Fruit fly (Drosophila melanogaster) whole organism, embryonic: ENCODE measurements around the gene CG12171.
A peak's percentile ranks its signal among the peaks of the same experiment; 100 is the strongest.

Experiments
- Abd-B ChIP-seq: fragments of 200-800 bp; sonication (Bioruptor generic); optimal IDR thresholded peaks from 2 replicates; lab custom pipeline; 2018; ENCODE audit warnings: missing biosample characterization, mild to moderate bottlenecking, missing genetic modification characterization, moderate library complexity
- Atf6 ChIP-seq: fragments of 200-800 bp; sonication (Bioruptor generic); IDR thresholded peaks from 2 replicates; pipeline ENCODE4 v1.3.6; 2022; ENCODE audit warnings: missing biosample characterization, missing genetic modification characterization
- CG10543 ChIP-seq: fragments of 200-800 bp; sonication (Bioruptor generic); optimal IDR thresholded peaks from 3 replicates; lab custom pipeline; 2017; ENCODE audit warnings: missing biosample characterization, mild to moderate bottlenecking, missing genetic modification characterization, moderate library complexity
- CG12942 ChIP-seq: fragments of 200-800 bp; sonication (Bioruptor generic); optimal IDR thresholded peaks from 3 replicates; lab custom pipeline; 2016; ENCODE audit warnings: missing biosample characterization, missing genetic modification characterization
- CG13775 ChIP-seq: fragments of 200-800 bp; sonication (Bioruptor generic); optimal IDR thresholded peaks from 3 replicates; lab custom pipeline; 2017; ENCODE audit warnings: missing biosample characterization, mild to moderate bottlenecking, missing genetic modification characterization
- CG14860 ChIP-seq: fragments of 200-800 bp; sonication (Bioruptor generic); IDR thresholded peaks from 3 replicates; pipeline ENCODE4 v1.3.6; 2022; ENCODE audit warnings: missing biosample characterization, missing genetic modification characterization; ENCODE audit not compliant: partially characterized antibody
- CG15514 ChIP-seq: fragments of 200-800 bp; sonication (Bioruptor generic); optimal IDR thresholded peaks from 3 replicates; lab custom pipeline; 2017; ENCODE audit warnings: missing biosample characterization, missing genetic modification characterization, mild to moderate bottlenecking, moderate library complexity, missing genetic modification reagents
- CG15601 ChIP-seq: fragments of 200-800 bp; sonication (Bioruptor generic); optimal IDR thresholded peaks from 3 replicates; lab custom pipeline; 2019; ENCODE audit warnings: missing biosample characterization, mild to moderate bottlenecking, missing genetic modification characterization, moderate library complexity
- CG16813 ChIP-seq: fragments of 200-800 bp; sonication (Bioruptor generic); IDR thresholded peaks from 3 replicates; pipeline ENCODE4 v1.3.6; 2022; ENCODE audit warnings: missing biosample characterization, missing genetic modification characterization; ENCODE audit not compliant: partially characterized antibody
- CG17186 ChIP-seq: fragments of 200-800 bp; sonication (Bioruptor generic); optimal IDR thresholded peaks from 3 replicates; lab custom pipeline; 2017; ENCODE audit warnings: missing biosample characterization, missing genetic modification reagents, missing genetic modification characterization
- CG17328 ChIP-seq: fragments of 200-800 bp; sonication (Bioruptor generic); IDR thresholded peaks from 2 replicates; pipeline ENCODE4 v1.3.6; 2022; ENCODE audit warnings: missing biosample characterization, missing genetic modification characterization
- CG17361 ChIP-seq: fragments of 200-800 bp; sonication (Bioruptor generic); IDR thresholded peaks from 3 replicates; pipeline ENCODE4 v1.3.6; 2022; ENCODE audit warnings: missing biosample characterization, missing genetic modification characterization
- CG1792 ChIP-seq: fragments of 200-800 bp; sonication (Bioruptor generic); optimal IDR thresholded peaks from 2 replicates; lab custom pipeline; 2016; ENCODE audit warnings: missing biosample characterization, missing genetic modification characterization
- CG2202 ChIP-seq: fragments of 200-800 bp; sonication (Bioruptor generic); optimal IDR thresholded peaks from 2 replicates; lab custom pipeline; 2018; ENCODE audit warnings: missing biosample characterization, mild to moderate bottlenecking, missing genetic modification characterization
- CG2889 ChIP-seq: fragments of 200-800 bp; sonication (Bioruptor generic); IDR thresholded peaks from 3 replicates; pipeline ENCODE4 v1.3.6; 2022; ENCODE audit warnings: missing biosample characterization, missing genetic modification characterization
- CG3065 ChIP-seq: fragments of 200-800 bp; sonication (Bioruptor generic); optimal IDR thresholded peaks from 2 replicates; lab custom pipeline; 2016; ENCODE audit warnings: missing biosample characterization, missing genetic modification characterization
- CG31224 ChIP-seq: fragments of 200-800 bp; sonication (Bioruptor generic); IDR thresholded peaks from 2 replicates; pipeline ENCODE4 v1.3.6; 2022; ENCODE audit warnings: missing biosample characterization, missing genetic modification characterization
- CG34376 ChIP-seq: fragments of 200-800 bp; sonication (Bioruptor generic); optimal IDR thresholded peaks from 2 replicates; lab custom pipeline; 2018; ENCODE audit warnings: missing biosample characterization, mild to moderate bottlenecking, missing genetic modification characterization
- CG34422 ChIP-seq: fragments of 200-800 bp; sonication (Bioruptor generic); IDR thresholded peaks from 3 replicates; pipeline ENCODE4 v1.3.6; 2022; ENCODE audit warnings: missing biosample characterization, missing genetic modification characterization
- CG43689 ChIP-seq: fragments of 200-800 bp; sonication (Bioruptor generic); IDR thresholded peaks from 2 replicates; pipeline ENCODE4 v1.3.6; 2022; ENCODE audit warnings: missing biosample characterization, missing genetic modification characterization
- CG6254 ChIP-seq: fragments of 200-800 bp; sonication (Bioruptor generic); optimal IDR thresholded peaks from 3 replicates; lab custom pipeline; 2017; ENCODE audit warnings: mild to moderate bottlenecking, missing biosample characterization, missing genetic modification reagents, missing genetic modification characterization
- CG7556 ChIP-seq: fragments of 200-800 bp; sonication (Bioruptor generic); optimal IDR thresholded peaks from 2 replicates; lab custom pipeline; 2017; ENCODE audit warnings: missing biosample characterization, mild to moderate bottlenecking, missing genetic modification characterization
- Dref ChIP-seq: fragments of 200-800 bp; sonication (Bioruptor generic); IDR thresholded peaks from 2 replicates; pipeline ENCODE4 v1.3.6; 2022; ENCODE audit warnings: missing biosample characterization, missing genetic modification characterization
- E2f2 ChIP-seq: fragments of 200-800 bp; sonication (Bioruptor generic); IDR thresholded peaks from 2 replicates; pipeline ENCODE4 v1.3.6; 2022; ENCODE audit warnings: missing biosample characterization, missing genetic modification characterization
- Fer1 ChIP-seq: fragments of 200-800 bp; sonication (Bioruptor generic); optimal IDR thresholded peaks from 2 replicates; lab custom pipeline; 2017; ENCODE audit warnings: missing biosample characterization, mild to moderate bottlenecking, missing genetic modification characterization
- H15 ChIP-seq: fragments of 200-800 bp; sonication (Bioruptor generic); IDR thresholded peaks from 3 replicates; pipeline ENCODE4 v1.3.6; 2022; ENCODE audit warnings: missing biosample characterization, missing genetic modification characterization
- HLH4C ChIP-seq: fragments of 200-800 bp; sonication (Bioruptor generic); IDR thresholded peaks from 3 replicates; pipeline ENCODE4 v1.3.6; 2022; ENCODE audit warnings: missing biosample characterization, missing genetic modification characterization; ENCODE audit not compliant: partially characterized antibody
- Jarid2 ChIP-seq: fragments of 200-800 bp; sonication (Bioruptor generic); optimal IDR thresholded peaks from 3 replicates; lab custom pipeline; 2017; ENCODE audit warnings: mild to moderate bottlenecking, missing biosample characterization, missing genetic modification reagents, missing genetic modification characterization
- Oli ChIP-seq: fragments of 200-800 bp; sonication (Bioruptor generic); optimal IDR thresholded peaks from 2 replicates; lab custom pipeline; 2018; ENCODE audit warnings: missing biosample characterization, mild to moderate bottlenecking, missing genetic modification characterization, moderate library complexity
- Sry-β ChIP-seq: fragments of 200-800 bp; sonication (Bioruptor generic); optimal IDR thresholded peaks from 2 replicates; lab custom pipeline; 2018; ENCODE audit warnings: missing biosample characterization, mild to moderate bottlenecking, missing genetic modification characterization, moderate library complexity
- Sry-δ ChIP-seq: fragments of 200-800 bp; sonication (Bioruptor generic); optimal IDR thresholded peaks from 2 replicates; lab custom pipeline; 2016; ENCODE audit warnings: missing biosample characterization, missing genetic modification characterization
- ab ChIP-seq: fragments of 200-800 bp; sonication (Bioruptor generic); optimal IDR thresholded peaks from 2 replicates; lab custom pipeline; 2016; ENCODE audit warnings: missing biosample characterization, missing genetic modification characterization
- al ChIP-seq: fragments of 200-800 bp; sonication (Bioruptor generic); IDR thresholded peaks from 2 replicates; pipeline ENCODE4 v1.3.6; 2022; ENCODE audit warnings: missing biosample characterization, missing genetic modification characterization
- ara ChIP-seq: fragments of 200-800 bp; sonication (Bioruptor generic); IDR thresholded peaks from 2 replicates; pipeline ENCODE4 v1.3.6; 2022; ENCODE audit warnings: missing biosample characterization, missing genetic modification characterization
- ems ChIP-seq: fragments of 200-800 bp; sonication (Bioruptor generic); optimal IDR thresholded peaks from 3 replicates; lab custom pipeline; 2016; ENCODE audit warnings: missing biosample characterization, missing genetic modification characterization
- esg ChIP-seq: fragments of 200-800 bp; sonication (Bioruptor generic); conservative IDR thresholded peaks from 2 replicates; pipeline ENCODE4 v1.3.6; 2022; ENCODE audit warnings: missing biosample characterization, missing genetic modification characterization
- exex ChIP-seq: fragments of 200-800 bp; sonication (Bioruptor generic); optimal IDR thresholded peaks from 4 replicates; lab custom pipeline; 2018; ENCODE audit warnings: missing biosample characterization, mild to moderate bottlenecking, missing genetic modification characterization, moderate library complexity
- gem ChIP-seq: fragments of 200-800 bp; sonication (Bioruptor generic); optimal IDR thresholded peaks from 2 replicates; lab custom pipeline; 2019; ENCODE audit warnings: missing biosample characterization, mild to moderate bottlenecking, missing genetic modification characterization, moderate library complexity
- inv ChIP-seq: fragments of 200-800 bp; sonication (Bioruptor generic); IDR thresholded peaks from 2 replicates; pipeline ENCODE4 v1.3.6; 2022; ENCODE audit warnings: missing biosample characterization, missing genetic modification characterization; ENCODE audit not compliant: partially characterized antibody
- klu ChIP-seq: fragments of 200-800 bp; sonication (Bioruptor generic); IDR thresholded peaks from 2 replicates; pipeline ENCODE4 v1.3.6; 2022; ENCODE audit warnings: missing biosample characterization, missing genetic modification characterization
- knrl ChIP-seq: fragments of 200-800 bp; sonication (Bioruptor generic); IDR thresholded peaks from 3 replicates; pipeline ENCODE4 v1.3.6; 2022; ENCODE audit warnings: missing biosample characterization, missing genetic modification characterization; ENCODE audit not compliant: partially characterized antibody
- lab ChIP-seq: fragments of 200-800 bp; sonication (Bioruptor generic); optimal IDR thresholded peaks from 3 replicates; lab custom pipeline; 2017; ENCODE audit warnings: missing biosample characterization, missing genetic modification characterization, mild to moderate bottlenecking, moderate library complexity, missing genetic modification reagents
- mirr ChIP-seq: fragments of 200-800 bp; sonication (Bioruptor generic); optimal IDR thresholded peaks from 3 replicates; lab custom pipeline; 2018; ENCODE audit warnings: missing biosample characterization, mild to moderate bottlenecking, missing genetic modification characterization
- nerfin-2 ChIP-seq: fragments of 200-800 bp; sonication (Bioruptor generic); IDR thresholded peaks from 2 replicates; pipeline ENCODE4 v1.3.6; 2022; ENCODE audit warnings: missing biosample characterization, missing genetic modification characterization; ENCODE audit not compliant: partially characterized antibody
- pb ChIP-seq: fragments of 200-800 bp; sonication (Bioruptor generic); optimal IDR thresholded peaks from 3 replicates; lab custom pipeline; 2016; ENCODE audit warnings: missing biosample characterization, missing genetic modification characterization
- pum ChIP-seq: fragments of 200-800 bp; sonication (Bioruptor generic); optimal IDR thresholded peaks from 2 replicates; lab custom pipeline; 2016; ENCODE audit warnings: missing biosample characterization, missing genetic modification characterization
- ro ChIP-seq: fragments of 200-800 bp; sonication (Bioruptor generic); IDR thresholded peaks from 2 replicates; pipeline ENCODE4 v1.3.6; 2022; ENCODE audit warnings: missing biosample characterization, missing genetic modification characterization
- sisA ChIP-seq: fragments of 200-800 bp; sonication (Bioruptor generic); IDR thresholded peaks from 2 replicates; pipeline ENCODE4 v1.3.6; 2022; ENCODE audit warnings: missing biosample characterization, missing genetic modification characterization
- slbo ChIP-seq: fragments of 200-800 bp; sonication (Bioruptor generic); IDR thresholded peaks from 2 replicates; pipeline ENCODE4 v1.3.6; 2022; ENCODE audit warnings: missing biosample characterization, missing genetic modification characterization
- so ChIP-seq: fragments of 200-800 bp; sonication (Bioruptor generic); IDR thresholded peaks from 3 replicates; pipeline ENCODE4 v1.3.6; 2022; ENCODE audit warnings: missing biosample characterization, missing genetic modification characterization
- zf30C ChIP-seq: fragments of 200-800 bp; sonication (Bioruptor generic); optimal IDR thresholded peaks from 3 replicates; lab custom pipeline; 2018; ENCODE audit warnings: missing biosample characterization, mild to moderate bottlenecking, missing genetic modification characterization

CG12171 gene

DNA sequence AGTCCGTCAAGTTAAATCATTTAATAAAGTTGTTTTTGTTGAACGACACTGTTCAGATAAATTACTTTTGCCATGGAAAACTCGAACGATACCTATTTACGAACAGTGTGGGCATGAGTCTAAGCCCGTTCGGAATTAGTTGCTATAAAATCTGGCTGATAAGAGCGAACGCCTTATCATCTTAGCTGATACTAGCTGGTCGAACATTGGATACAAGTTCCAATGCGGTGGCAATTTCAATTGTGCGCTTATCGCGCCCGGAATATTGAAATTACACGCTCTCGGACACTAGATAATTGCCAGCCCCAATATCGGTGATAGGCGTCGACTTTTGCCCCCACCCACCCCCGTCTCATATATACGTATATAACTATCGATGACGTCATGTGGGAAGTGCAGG lies 20.5 kb downstream of the CG12171 start (continued):
- TF ChIP-seq gem (tag; lab: Kevin White, UChicago), result no peak
- TF ChIP-seq CG13775 (GFP tag; lab: Kevin White, UChicago), result no peak
- no peak for TF ChIP-seq Sry-β (GFP tag; lab: Kevin White, UChicago)
- no peak for TF ChIP-seq CG7556
- no peak for TF ChIP-seq CG12942
- no peak for TF ChIP-seq Abd-B
- peak; percentile 98 for TF ChIP-seq exex (tag; lab: Kevin White, UChicago)
- TF ChIP-seq Jarid2 (GFP tag; lab: Kevin White, UChicago), result no peak
- no peak for TF ChIP-seq ro (GFP tag; lab: Robert Waterston, UW)
- TF ChIP-seq pum (GFP tag; lab: Kevin White, UChicago), result no peak
- no peak for TF ChIP-seq HLH4C (GFP tag; lab: Robert Waterston, UW)
- TF ChIP-seq lab (GFP tag; lab: Kevin White, UChicago), result peak; percentile 24
- no peak for TF ChIP-seq CG17186 (GFP tag; lab: Kevin White, UChicago)
- peak; percentile 99 for TF ChIP-seq mirr (GFP tag; lab: Kevin White, UChicago)
- no peak for TF ChIP-seq CG31224 (GFP tag; lab: Robert Waterston, UW)
- TF ChIP-seq CG2202 (tag; lab: Kevin White, UChicago), result no peak
- peak; percentile 9; the same call in 1 of the 2 replicates for TF ChIP-seq E2f2 (GFP tag; lab: Robert Waterston, UW)
- TF ChIP-seq CG34422 (GFP tag; lab: Robert Waterston, UW), result no peak
- TF ChIP-seq CG16813, result no peak
- no peak for TF ChIP-seq ab
- peak; percentile 96 for TF ChIP-seq CG34376 (GFP tag; lab: Kevin White, UChicago)
- TF ChIP-seq CG10543 (GFP tag; lab: Kevin White, UChicago), result peak; percentile 33
- no peak for TF ChIP-seq CG14860
- peak; percentile 16 for TF ChIP-seq Fer1
- TF ChIP-seq so (GFP tag; lab: Robert Waterston, UW), result no peak
- TF ChIP-seq sisA (GFP tag; lab: Robert Waterston, UW), result no peak
- no peak for TF ChIP-seq CG6254 (GFP tag; lab: Kevin White, UChicago)
- TF ChIP-seq klu (GFP tag; lab: Robert Waterston, UW), result no peak
- no peak for TF ChIP-seq CG17361 (GFP tag; lab: Robert Waterston, UW)

DNA sequence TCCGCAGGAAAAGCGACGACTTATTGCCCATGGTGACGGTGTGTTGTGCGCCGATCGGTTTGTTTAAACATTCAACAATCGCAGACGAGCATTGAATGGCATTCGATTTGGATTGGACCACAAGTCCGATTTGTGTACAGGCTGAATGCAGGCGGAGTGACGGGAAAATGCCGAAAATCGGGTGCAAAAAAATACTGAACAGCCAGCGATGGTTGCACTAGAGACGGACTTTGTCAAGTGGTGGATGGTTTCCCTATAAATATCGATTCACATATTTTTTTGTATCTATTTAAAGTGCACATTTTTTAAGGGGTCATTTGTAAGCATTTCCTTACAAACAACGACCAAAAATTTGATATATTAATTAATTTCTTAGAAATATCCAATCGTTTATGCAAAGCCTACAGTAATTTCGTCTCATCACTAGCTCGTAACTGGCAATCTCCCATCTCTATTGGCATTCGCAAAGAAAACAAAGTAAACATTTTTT lies 21.3 kb downstream of the CG12171 start, which contains the start of the genes elm and MED27:
elm (minus strand) TSS at position 170 of the 490 bp plus-strand sequence.
MED27 (plus strand) TSS at position 448 of the 490 bp plus-strand sequence.
- TF ChIP-seq CG15601 (tag; lab: Kevin White, UChicago) (peak; percentile 95), al (GFP tag; lab: Robert Waterston, UW) (peak; percentile 94), CG1792 (peak; percentile 73), H15 (GFP tag; lab: Robert Waterston, UW) (peak; percentile 93), esg (GFP tag; lab: Robert Waterston, UW) (peak; percentile 93), nerfin-2 (GFP tag; lab: Robert Waterston, UW) (peak; percentile 88), pb (GFP tag; lab: Kevin White, UChicago) (peak; percentile 75), inv (peak; percentile 94), knrl (GFP tag; lab: Robert Waterston, UW) (peak; percentile 98), CG17328 (peak; percentile 82), Fer1 (peak; percentile 88), CG2889 (GFP tag; lab: Robert Waterston, UW) (peak; percentile 90), slbo (GFP tag; lab: Robert Waterston, UW) (peak; percentile 97), Sry-δ (GFP tag; lab: Kevin White, UChicago) (peak; percentile 99), CG43689 (GFP tag; lab: Robert Waterston, UW) (0 out of 2 replicates have a peak, but pooled peaks have one; percentile 52), ara (GFP tag; lab: Robert Waterston, UW) (peak; percentile 90), Atf6 (GFP tag; lab: Robert Waterston, UW) (peak; percentile 87), Dref (peak; percentile 53), Oli (tag; lab: Kevin White, UChicago) (peak; percentile 86), ems (GFP tag; lab: Kevin White, UChicago) (peak; percentile 94), zf30C (GFP tag; lab: Kevin White, UChicago) (no peak), CG15514 (peak; percentile 89), CG3065 (GFP tag; lab: Kevin White, UChicago) (peak; percentile 78)
